Worm (Caenorhabditis elegans) whole organism, young adult: ENCODE data around the gene C02F5.14.

Source experiments
- C06A6.2 ChIP-seq: fragments of 200-800 bp; sonication (Bioruptor generic); conservative IDR thresholded peaks from 2 replicates; pipeline ENCODE4 v1.3.6; 2022; ENCODE audit warnings: missing genetic modification characterization, missing compliant biosample characterization
- C17E4.6 ChIP-seq: fragments of 200-800 bp; sonication (Bioruptor generic); IDR thresholded peaks from 2 replicates; pipeline ENCODE4 v1.3.6; 2022; ENCODE audit warnings: missing genetic modification reagents, missing genetic modification characterization, missing compliant biosample characterization
- bed-1 ChIP-seq: fragments of 200-800 bp; sonication (Bioruptor generic); IDR thresholded peaks from 2 replicates; pipeline ENCODE4 v1.3.6; 2022; ENCODE audit warnings: missing genetic modification reagents, missing genetic modification characterization, missing compliant biosample characterization
- egl-44 ChIP-seq: fragments of 200-800 bp; sonication (Bioruptor generic); IDR thresholded peaks from 2 replicates; pipeline ENCODE4 v1.3.6; 2022; ENCODE audit warnings: missing genetic modification reagents, missing genetic modification characterization, missing compliant biosample characterization
- hrde-1 ChIP-seq: sonication (generic microtip); optimal IDR thresholded peaks from 2 replicates; lab custom pipeline; 2016; ENCODE audit warnings: missing genetic modification characterization, mild to moderate bottlenecking, missing compliant biosample characterization, moderate library complexity, missing genotype, missing genetic modification reagents, borderline replicate concordance
- lin-35 ChIP-seq, 3 experiments: fragments of 150-350 bp in 2 of 3; sonication (generic microtip) in 1 of 3; optimal IDR thresholded peaks; 2 replicates each; lab custom pipeline; 2014 to 2018; ENCODE audit warnings: missing biosample characterization in 3 of 3, missing genetic modification characterization in 3 of 3, missing genetic modification reagents in 3 of 3
- lin-40 ChIP-seq: sonication (generic microtip); optimal IDR thresholded peaks from 2 replicates; lab custom pipeline; 2016; ENCODE audit warnings: missing genetic modification characterization, mild to moderate bottlenecking, missing compliant biosample characterization, missing genotype, missing genetic modification reagents
- madf-10 ChIP-seq: sonication (generic microtip); optimal IDR thresholded peaks from 2 replicates; lab custom pipeline; 2016; ENCODE audit warnings: mild to moderate bottlenecking, missing genetic modification characterization, missing compliant biosample characterization
- snpc-1.1 ChIP-seq: sonication (generic microtip); optimal IDR thresholded peaks from 2 replicates; lab custom pipeline; 2017; ENCODE audit warnings: missing genetic modification characterization, mild to moderate bottlenecking, missing compliant biosample characterization, antibody characterized with exemption, moderate library complexity, missing genotype, missing genetic modification reagents; ENCODE audit not compliant: insufficient read depth
- snpc-4 ChIP-seq, 5 experiments: fragments of 150-350 bp in 1 of 5; sonication (generic microtip) in 4 of 5; optimal IDR thresholded peaks; 2 replicates each; lab custom pipeline; 2014 to 2018; ENCODE audit warnings: missing genetic modification characterization in 5 of 5, missing biosample characterization in 3 of 5, antibody characterized with exemption in 2 of 5, mild to moderate bottlenecking in 2 of 5, missing compliant biosample characterization in 2 of 5, missing genotype in 2 of 5, moderate library complexity in 2 of 5, missing genetic modification reagents in 1 of 5
- somi-1 ChIP-seq: fragments of 200-800 bp; sonication (Bioruptor generic); optimal IDR thresholded peaks from 2 replicates; lab custom pipeline; 2018; ENCODE audit warnings: mild to moderate bottlenecking, missing genetic modification characterization, missing compliant biosample characterization
- ztf-25 ChIP-seq: fragments of 200-800 bp; sonication (Bioruptor generic); IDR thresholded peaks from 2 replicates; pipeline ENCODE4 v1.3.6; 2022; ENCODE audit warnings: missing genetic modification reagents, missing genetic modification characterization, missing compliant biosample characterization

- no peak for TF ChIP-seq hrde-1
- no peak for TF ChIP-seq bed-1
- TF ChIP-seq madf-10: no peak
- no peak for TF ChIP-seq C06A6.2 (GFP tag; lab: Robert Waterston, UW)
- no peak for TF ChIP-seq lin-35 (GFP tag; optimal IDR thresholded peaks at IDR 0.05; lab: Kevin White, UChicago)
- TF ChIP-seq C17E4.6: no peak
- TF ChIP-seq snpc-4 (GFP tag; optimal IDR thresholded peaks at IDR 0.05; lab: Kevin White, UChicago): no peak
- no peak for TF ChIP-seq snpc-4 (tag; optimal IDR thresholded peaks at IDR 0.05; lab: Kevin White, UChicago)
- no peak for TF ChIP-seq snpc-1.1 (tag; lab: Kevin White, UChicago)
- TF ChIP-seq somi-1 (GFP tag; lab: Kevin White, UChicago): no peak
- TF ChIP-seq ztf-25 (GFP tag; lab: Robert Waterston, UW): no peak
- TF ChIP-seq lin-40: no peak
- no peak for TF ChIP-seq egl-44 (GFP tag; lab: Robert Waterston, UW)
Measured at ce11 chrIII:8258045-8258444, 22.7 kb upstream of the C02F5.14 start, which contains the start of gene ncr-2.
